Fruit fly (Drosophila melanogaster): Measurements from ENCODE around the gene CycY.

The CycY gene

DNA sequence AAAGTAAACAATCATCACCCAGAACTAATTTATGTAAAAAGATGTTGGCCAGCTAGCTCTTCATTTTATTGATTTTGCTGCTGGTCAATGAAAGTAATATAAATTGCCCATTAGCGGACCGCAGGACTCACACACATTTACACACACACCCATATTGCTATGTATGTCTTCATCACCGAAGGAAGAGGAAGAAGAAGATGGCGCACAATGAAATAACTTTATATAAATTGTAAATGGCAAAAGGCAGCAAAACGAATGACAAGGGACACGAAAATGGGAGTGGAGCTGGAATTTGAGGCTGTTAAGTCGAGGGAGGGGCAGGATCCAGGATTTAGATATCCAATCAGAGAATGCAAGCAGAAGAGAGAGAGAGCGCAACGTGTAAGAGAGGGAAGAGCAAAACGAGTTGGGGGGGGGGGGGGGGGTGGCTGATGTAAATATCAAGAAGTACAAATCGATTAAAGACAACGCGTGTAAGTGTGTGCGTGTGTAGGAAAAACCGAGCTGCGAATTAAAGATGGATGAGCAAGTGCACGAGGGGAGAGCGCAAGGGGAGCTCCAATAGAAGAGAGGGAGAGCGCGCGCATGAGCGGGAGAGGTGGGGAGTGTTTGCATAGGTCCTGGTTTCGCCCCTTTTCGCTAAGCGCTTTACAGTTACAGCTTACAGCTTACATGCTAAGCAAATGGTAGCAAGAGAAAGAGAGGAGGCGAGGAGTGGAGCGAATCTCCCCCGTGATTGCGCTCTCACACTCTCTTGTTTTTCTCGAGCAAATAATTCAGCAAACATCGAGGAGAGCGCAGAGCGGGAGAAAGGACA lies 9.1 kb downstream of the CycY start (continued):
- TF ChIP-seq nau (GFP tag; optimal IDR thresholded peaks at IDR 0.05) = no peak
- TF ChIP-seq CG4730 (GFP tag; IDR thresholded peaks at IDR 0.05) = no peak
- TF ChIP-seq nmo (GFP tag; optimal IDR thresholded peaks at IDR 0.05) = no peak
- TF ChIP-seq HLH54F (GFP tag; optimal IDR thresholded peaks at IDR 0.05) = no peak
- no peak for TF ChIP-seq sr (GFP tag; IDR thresholded peaks at IDR 0.05)
- TF ChIP-seq slbo (GFP tag; IDR thresholded peaks at IDR 0.05) = no peak
- no peak for TF ChIP-seq croc (GFP tag; conservative IDR thresholded peaks at IDR 0.05)
- TF ChIP-seq slp2 (GFP tag; optimal IDR thresholded peaks at IDR 0.05) = no peak
- TF ChIP-seq Pdp1 (GFP tag; optimal IDR thresholded peaks at IDR 0.05) = no peak
- TF ChIP-seq Nf-YA (GFP tag; IDR thresholded peaks at IDR 0.05) = no peak
- TF ChIP-seq stwl (tag; optimal IDR thresholded peaks at IDR 0.05) = no peak
- TF ChIP-seq CG15073 (GFP tag; optimal IDR thresholded peaks at IDR 0.05) = no peak
- no peak for TF ChIP-seq CG1529 (GFP tag; optimal IDR thresholded peaks at IDR 0.05)
- TF ChIP-seq Xrp1 (GFP tag; IDR thresholded peaks at IDR 0.05) = no peak
- TF ChIP-seq bab2 (GFP tag; optimal IDR thresholded peaks at IDR 0.05) = no peak
- no peak for TF ChIP-seq pho (GFP tag; optimal IDR thresholded peaks at IDR 0.05)
- no peak for TF ChIP-seq Poxn (GFP tag; IDR thresholded peaks at IDR 0.05)
- TF ChIP-seq Taf1 (GFP tag; IDR thresholded peaks at IDR 0.05) = no peak
- no peak for TF ChIP-seq CG13296 (GFP tag; optimal IDR thresholded peaks at IDR 0.05)
- TF ChIP-seq CG17912 (GFP tag; optimal IDR thresholded peaks at IDR 0.05) = no peak
- TF ChIP-seq bsh (GFP tag; optimal IDR thresholded peaks at IDR 0.05) = peak in 1 of 2 experiments; percentile 11
- no peak for TF ChIP-seq h (optimal IDR thresholded peaks at IDR 0.05)
- TF ChIP-seq Atf3 (GFP tag; optimal IDR thresholded peaks at IDR 0.05) = no peak
- no peak for TF ChIP-seq CG6654 (GFP tag; optimal IDR thresholded peaks at IDR 0.05)
- no peak for TF ChIP-seq E2f1 (GFP tag; IDR thresholded peaks at IDR 0.05)
- no peak for TF ChIP-seq CG9437 (GFP tag; optimal IDR thresholded peaks at IDR 0.05)
- TF ChIP-seq CG8765 (GFP tag; IDR thresholded peaks at IDR 0.05) = no peak
- no peak for TF ChIP-seq Ets65A (GFP tag)
- 0 out of 2 replicates have a peak, but pooled peaks have one; percentile 5 for TF ChIP-seq Rfx (GFP tag; IDR thresholded peaks at IDR 0.05)
- TF ChIP-seq trh (GFP tag; optimal IDR thresholded peaks at IDR 0.05) = no peak
- TF ChIP-seq tgo (GFP tag; IDR thresholded peaks at IDR 0.05) = no peak
- no peak for TF ChIP-seq CG11456 (GFP tag; IDR thresholded peaks at IDR 0.05)
- peak; percentile 37 for TF ChIP-seq CG13894 (tag; optimal IDR thresholded peaks at IDR 0.05)
- TF ChIP-seq CG18011 (GFP tag; optimal IDR thresholded peaks at IDR 0.05) = no peak
- no peak for TF ChIP-seq run (tag; optimal IDR thresholded peaks at IDR 0.05)

DNA sequence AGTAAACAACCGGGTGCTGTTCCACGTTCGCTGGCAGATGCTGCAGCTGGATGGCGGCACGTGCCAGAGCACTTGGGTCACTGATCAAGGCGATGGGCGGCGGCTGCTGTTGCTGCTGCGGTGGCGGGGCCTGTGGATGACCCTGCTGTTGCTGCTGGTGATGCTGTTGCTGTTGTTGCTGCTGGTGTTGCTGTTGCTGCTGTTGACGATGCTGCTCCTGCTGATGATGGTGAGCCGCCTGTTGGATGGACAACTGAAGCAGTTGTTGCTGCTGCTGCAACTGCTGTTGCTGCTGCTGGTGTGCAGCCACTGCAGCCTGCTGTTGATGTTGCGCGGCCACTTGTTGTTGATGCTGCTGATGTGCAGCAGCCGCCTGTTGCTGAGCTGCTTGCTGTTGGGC lies 16.5 kb downstream of the CycY start:
- TF ChIP-seq Hmx (GFP tag; optimal IDR thresholded peaks at IDR 0.05) = no peak
- peak; percentile 50 for TF ChIP-seq Med (GFP tag)
- peak in 1 of 2 experiments; percentile 84 for TF ChIP-seq Dfd (GFP tag; optimal IDR thresholded peaks at IDR 0.05)
- TF ChIP-seq kah (GFP tag; optimal IDR thresholded peaks at IDR 0.05) = peak; percentile 14
- no peak for TF ChIP-seq CG7963 (GFP tag; IDR thresholded peaks at IDR 0.05; ENCODE audit: partially characterized antibody)
- no peak for TF ChIP-seq Six4 (GFP tag; optimal IDR thresholded peaks at IDR 0.05)
- 0 out of 2 replicates have a peak, but pooled peaks have one; percentile 16 for TF ChIP-seq CG42726 (GFP tag; IDR thresholded peaks at IDR 0.05; ENCODE audit: partially characterized antibody)
- no peak for TF ChIP-seq repo (GFP tag; optimal IDR thresholded peaks at IDR 0.05)

Data from whole organism, embryonic.